Worm (Caenorhabditis elegans) whole organism, L1 larva: ENCODE measurements around the gene Y17D7B.3.

Source experiments
- ceh-90 ChIP-seq: sonication (generic microtip); optimal IDR thresholded peaks from 2 replicates; lab custom pipeline; 2016; ENCODE audit warnings: missing genetic modification characterization, missing compliant biosample characterization
- efl-1 ChIP-seq, 4 experiments: fragments of 150-350 bp; optimal IDR thresholded peaks in 3 of 4; peaks in 1 of 4; 1 replicate in 1 of 4; 2 replicates in 3 of 4; lab custom pipeline; 2014; ENCODE audit warnings: missing biosample characterization in 2 of 4, missing genetic modification characterization in 2 of 4, missing genetic modification reagents in 2 of 4
- egl-27 ChIP-seq, 2 experiments: fragments of 150-350 bp in 1 of 2; sonication (generic microtip); optimal IDR thresholded peaks; 3 replicates each; lab custom pipeline; 2017 to 2018; ENCODE audit warnings: missing biosample characterization in 2 of 2, missing genetic modification characterization in 2 of 2, missing genetic modification reagents in 2 of 2
- fkh-10 ChIP-seq: sonication (generic microtip); optimal IDR thresholded peaks from 2 replicates; lab custom pipeline; 2017; ENCODE audit warnings: missing biosample characterization, missing genetic modification reagents, missing genetic modification characterization
- nhr-11 ChIP-seq: fragments of 150-350 bp; optimal IDR thresholded peaks from 2 replicates; lab custom pipeline; 2014; ENCODE audit warnings: missing biosample characterization, missing genetic modification characterization
- nhr-77 ChIP-seq: fragments of 150-350 bp; optimal IDR thresholded peaks from 2 replicates; lab custom pipeline; 2014; ENCODE audit warnings: missing biosample characterization, missing genetic modification characterization
- unc-130 ChIP-seq: fragments of 150-350 bp; optimal IDR thresholded peaks from 2 replicates; lab custom pipeline; 2017; ENCODE audit warnings: missing biosample characterization, missing genetic modification characterization, inconsistent platforms

DNA sequence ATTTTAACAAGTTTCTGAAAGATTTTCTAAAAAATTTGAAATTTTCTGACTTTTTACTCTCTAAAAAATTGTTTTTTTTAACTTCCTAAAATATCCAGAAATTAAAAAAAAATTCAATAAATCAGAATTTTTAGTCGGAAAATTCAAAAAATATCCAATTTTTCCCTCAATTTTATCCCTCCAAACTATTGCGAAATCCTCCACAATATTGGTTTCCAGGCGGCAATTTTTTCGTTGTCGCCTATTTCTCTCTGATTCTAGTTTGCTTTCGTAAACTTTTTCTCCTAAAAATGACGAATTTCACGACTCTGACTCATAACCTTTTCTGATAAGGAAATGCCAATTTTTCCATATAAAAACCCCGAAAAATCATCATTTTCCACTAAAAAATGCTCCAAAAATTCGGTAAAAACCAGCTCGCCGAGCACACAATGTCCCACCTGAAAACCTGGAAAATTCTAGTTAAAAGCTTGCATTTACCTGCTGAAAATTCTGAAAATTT is 874 bp upstream of the Y17D7B.3 start, which contains the start of gene Y17D7B.2:
- TF ChIP-seq ceh-90 (tag; lab: Kevin White, UChicago) (no peak), nhr-77 (tag; lab: Kevin White, UChicago) (no peak), unc-130 (tag; lab: Kevin White, UChicago) (no peak), egl-27 (tag; optimal IDR thresholded peaks at IDR 0.05; lab: Kevin White, UChicago) (no peak), nhr-11 (tag; lab: Kevin White, UChicago) (no peak), efl-1 (optimal IDR thresholded peaks at IDR 0.05; lab: Kevin White, UChicago) (no peak), efl-1 (GFP tag; optimal IDR thresholded peaks at IDR 0.05 in 1 of 2; lab: Kevin White, UChicago) (no peak), fkh-10 (GFP tag; lab: Kevin White, UChicago) (no peak)
